Fruit fly (Drosophila melanogaster) whole organism, embryonic: Measurements from ENCODE around the gene Abl.

Experiments used
- Ada2b ChIP-seq: fragments of 200-800 bp; sonication (Bioruptor generic); IDR thresholded peaks from 2 replicates; pipeline ENCODE4 v1.3.6; 2022; ENCODE audit warnings: missing biosample characterization, missing genetic modification characterization
- Asciz ChIP-seq: fragments of 200-800 bp; sonication (Bioruptor generic); optimal IDR thresholded peaks from 2 replicates; lab custom pipeline; 2017; ENCODE audit warnings: missing biosample characterization, mild to moderate bottlenecking, missing genetic modification characterization, missing genetic modification reagents
- B-H1 ChIP-seq: fragments of 200-800 bp; sonication (Bioruptor generic); IDR thresholded peaks from 3 replicates; pipeline ENCODE4 v1.3.6; 2022; ENCODE audit warnings: missing biosample characterization, missing genetic modification characterization
- CG10959 ChIP-seq: fragments of 200-800 bp; sonication (Bioruptor generic); IDR thresholded peaks from 2 replicates; pipeline ENCODE4 v1.3.6; 2022; ENCODE audit warnings: missing biosample characterization, missing genetic modification characterization
- CG11456 ChIP-seq: fragments of 200-800 bp; sonication (Bioruptor generic); IDR thresholded peaks from 3 replicates; pipeline ENCODE4 v1.3.6; 2022; ENCODE audit warnings: missing biosample characterization, missing genetic modification characterization
- CG2199 ChIP-seq: fragments of 200-800 bp; sonication (Bioruptor generic); IDR thresholded peaks from 3 replicates; pipeline ENCODE4 v1.3.6; 2022; ENCODE audit warnings: missing biosample characterization, missing genetic modification characterization
- CG2875 ChIP-seq: fragments of 200-800 bp; sonication (Bioruptor generic); optimal IDR thresholded peaks from 2 replicates; lab custom pipeline; 2017; ENCODE audit warnings: missing biosample characterization, mild to moderate bottlenecking, missing genetic modification characterization, missing genetic modification reagents
- CG2889 ChIP-seq: fragments of 200-800 bp; sonication (Bioruptor generic); IDR thresholded peaks from 3 replicates; pipeline ENCODE4 v1.3.6; 2022; ENCODE audit warnings: missing biosample characterization, missing genetic modification characterization
- CG31441 ChIP-seq: fragments of 200-800 bp; sonication (Bioruptor generic); IDR thresholded peaks from 2 replicates; pipeline ENCODE4 v1.3.6; 2022; ENCODE audit warnings: missing biosample characterization, missing genetic modification characterization
- CG42726 ChIP-seq: fragments of 200-800 bp; sonication (Bioruptor generic); IDR thresholded peaks from 2 replicates; pipeline ENCODE4 v1.3.6; 2022; ENCODE audit warnings: missing biosample characterization, missing genetic modification characterization; ENCODE audit not compliant: partially characterized antibody
- CG4617 ChIP-seq: fragments of 200-800 bp; sonication (Bioruptor generic); optimal IDR thresholded peaks from 3 replicates; lab custom pipeline; 2016; ENCODE audit warnings: missing biosample characterization, missing genetic modification characterization, borderline replicate concordance
- CG4820 ChIP-seq: fragments of 200-800 bp; sonication (Bioruptor generic); optimal IDR thresholded peaks from 3 replicates; lab custom pipeline; 2016; ENCODE audit warnings: missing biosample characterization, missing genetic modification characterization
- CG5953 ChIP-seq: fragments of 200-800 bp; sonication (Bioruptor generic); IDR thresholded peaks from 2 replicates; pipeline ENCODE4 v1.3.6; 2022; ENCODE audit warnings: missing biosample characterization, missing genetic modification characterization
- CG7928 ChIP-seq: fragments of 200-800 bp; sonication (Bioruptor generic); optimal IDR thresholded peaks from 2 replicates; lab custom pipeline; 2017; ENCODE audit warnings: missing biosample characterization, mild to moderate bottlenecking, missing genetic modification characterization
- CG7987 ChIP-seq: fragments of 200-800 bp; sonication (Bioruptor generic); optimal IDR thresholded peaks from 2 replicates; lab custom pipeline; 2018; ENCODE audit warnings: missing biosample characterization, mild to moderate bottlenecking, missing genetic modification characterization, moderate library complexity
- CG8290 ChIP-seq, 3 experiments: fragments of 200-800 bp; sonication (Bioruptor generic); optimal IDR thresholded peaks; 2 replicates each; lab custom pipeline; 2016 to 2019; ENCODE audit warnings: missing biosample characterization in 3 of 3, missing genetic modification characterization in 3 of 3, mild to moderate bottlenecking in 2 of 3, moderate library complexity in 1 of 3
- CG9797 ChIP-seq: fragments of 200-800 bp; sonication (Bioruptor generic); optimal IDR thresholded peaks from 3 replicates; lab custom pipeline; 2018; ENCODE audit warnings: missing biosample characterization, mild to moderate bottlenecking, missing genetic modification characterization
- CG9932 ChIP-seq: fragments of 200-800 bp; sonication (Bioruptor generic); IDR thresholded peaks from 2 replicates; pipeline ENCODE4 v1.3.6; 2022; ENCODE audit warnings: missing biosample characterization, missing genetic modification characterization
- CTCF ChIP-seq: fragments of 200-800 bp; sonication (Bioruptor generic); optimal IDR thresholded peaks from 2 replicates; lab custom pipeline; 2017; ENCODE audit warnings: missing biosample characterization, mild to moderate bottlenecking, missing genetic modification characterization, moderate library complexity
- Dbx ChIP-seq: fragments of 200-800 bp; sonication (Bioruptor generic); IDR thresholded peaks from 3 replicates; pipeline ENCODE4 v1.3.6; 2022; ENCODE audit warnings: missing biosample characterization, missing genetic modification characterization
- HLHmδ ChIP-seq: fragments of 200-800 bp; sonication (Bioruptor generic); optimal IDR thresholded peaks from 2 replicates; lab custom pipeline; 2018; ENCODE audit warnings: missing biosample characterization, mild to moderate bottlenecking, missing genetic modification characterization, moderate library complexity
- MTF-1 ChIP-seq: fragments of 200-800 bp; sonication (Bioruptor generic); optimal IDR thresholded peaks from 2 replicates; lab custom pipeline; 2018; ENCODE audit warnings: missing biosample characterization, mild to moderate bottlenecking, missing genetic modification characterization, borderline replicate concordance
- Nf-YA ChIP-seq: fragments of 200-800 bp; sonication (Bioruptor generic); IDR thresholded peaks from 2 replicates; pipeline ENCODE4 v1.3.6; 2022; ENCODE audit warnings: missing biosample characterization, missing genetic modification characterization
- Poxn ChIP-seq: fragments of 200-800 bp; sonication (Bioruptor generic); IDR thresholded peaks from 2 replicates; pipeline ENCODE4 v1.3.6; 2022; ENCODE audit warnings: missing biosample characterization, missing genetic modification characterization
- Scr ChIP-seq: fragments of 200-800 bp; sonication (Bioruptor generic); IDR thresholded peaks from 2 replicates; pipeline ENCODE4 v1.3.6; 2022; ENCODE audit warnings: missing biosample characterization, missing genetic modification characterization; ENCODE audit not compliant: partially characterized antibody
- Six4 ChIP-seq: fragments of 200-800 bp; sonication (Bioruptor generic); optimal IDR thresholded peaks from 2 replicates; lab custom pipeline; 2016; ENCODE audit warnings: missing biosample characterization, missing genetic modification characterization
- Tbp ChIP-seq: fragments of >200 bp; optimal IDR thresholded peaks from 2 replicates; lab custom pipeline; 2018; ENCODE audit warnings: missing biosample characterization, missing genetic modification characterization
- Trl ChIP-seq, 3 experiments: fragments of >200 bp in 2 of 3; fragments of 200-800 bp in 1 of 3; sonication (Bioruptor generic) in 1 of 3; optimal IDR thresholded peaks; 2 replicates in 1 of 3; 3 replicates in 2 of 3; lab custom pipeline; 2016 to 2017; ENCODE audit warnings: missing biosample characterization in 1 of 3, missing genetic modification characterization in 1 of 3
- az2 ChIP-seq: fragments of 200-800 bp; sonication (Bioruptor generic); optimal IDR thresholded peaks from 3 replicates; lab custom pipeline; 2016; ENCODE audit warnings: missing biosample characterization, missing genetic modification characterization
- bab2 ChIP-seq: fragments of 200-800 bp; sonication (Bioruptor generic); optimal IDR thresholded peaks from 2 replicates; lab custom pipeline; 2016; ENCODE audit warnings: missing biosample characterization, missing genetic modification characterization
- br ChIP-seq: fragments of >200 bp; optimal IDR thresholded peaks from 2 replicates; lab custom pipeline; 2017
- dati ChIP-seq: fragments of 200-800 bp; sonication (Bioruptor generic); IDR thresholded peaks from 2 replicates; pipeline ENCODE4 v1.3.6; 2022; ENCODE audit warnings: missing biosample characterization, missing genetic modification characterization
- disco-r ChIP-seq: fragments of 200-800 bp; sonication (Bioruptor generic); optimal IDR thresholded peaks from 2 replicates; lab custom pipeline; 2016; ENCODE audit warnings: missing biosample characterization, missing genetic modification characterization
- gt ChIP-seq: fragments of 200-800 bp; sonication (Bioruptor generic); IDR thresholded peaks from 2 replicates; pipeline ENCODE4 v1.3.6; 2022; ENCODE audit warnings: missing biosample characterization, missing genetic modification characterization
- hth ChIP-seq: fragments of >200 bp; optimal IDR thresholded peaks from 2 replicates; lab custom pipeline; 2017; ENCODE audit warnings: inconsistent platforms
- inv ChIP-seq: fragments of 200-800 bp; sonication (Bioruptor generic); IDR thresholded peaks from 2 replicates; pipeline ENCODE4 v1.3.6; 2022; ENCODE audit warnings: missing biosample characterization, missing genetic modification characterization; ENCODE audit not compliant: partially characterized antibody
- jing ChIP-seq: fragments of 200-800 bp; sonication (Bioruptor generic); optimal IDR thresholded peaks from 2 replicates; lab custom pipeline; 2018; ENCODE audit warnings: missing biosample characterization, mild to moderate bottlenecking, missing genetic modification characterization
- lbe ChIP-seq: fragments of 200-800 bp; sonication (Bioruptor generic); optimal IDR thresholded peaks from 2 replicates; lab custom pipeline; 2016; ENCODE audit warnings: missing biosample characterization, mild to moderate bottlenecking, missing genetic modification characterization
- lola ChIP-seq, 3 experiments: fragments of >200 bp in 2 of 3; fragments of 200-800 bp in 1 of 3; sonication (Bioruptor generic) in 1 of 3; optimal IDR thresholded peaks; 2 replicates each; lab custom pipeline; 2017 to 2019; ENCODE audit warnings: missing biosample characterization in 3 of 3, missing genetic modification characterization in 3 of 3, mild to moderate bottlenecking in 1 of 3, moderate library complexity in 1 of 3
- mld ChIP-seq: fragments of 200-800 bp; sonication (Bioruptor generic); IDR thresholded peaks from 3 replicates; pipeline ENCODE4 v1.3.6; 2022; ENCODE audit warnings: missing biosample characterization, missing genetic modification characterization; ENCODE audit not compliant: partially characterized antibody
- nmo ChIP-seq: fragments of 200-800 bp; sonication (Bioruptor generic); optimal IDR thresholded peaks from 2 replicates; lab custom pipeline; 2018; ENCODE audit warnings: missing biosample characterization, mild to moderate bottlenecking, missing genetic modification characterization, moderate library complexity
- org-1 ChIP-seq: fragments of 200-800 bp; sonication (Bioruptor generic); optimal IDR thresholded peaks from 2 replicates; lab custom pipeline; 2017; ENCODE audit warnings: missing biosample characterization, missing genetic modification characterization
- pita ChIP-seq: fragments of 200-800 bp; sonication (Bioruptor generic); optimal IDR thresholded peaks from 2 replicates; lab custom pipeline; 2017; ENCODE audit warnings: missing biosample characterization, mild to moderate bottlenecking, missing genetic modification characterization
- pzg ChIP-seq: fragments of 200-800 bp; sonication (Bioruptor generic); optimal IDR thresholded peaks from 3 replicates; lab custom pipeline; 2018; ENCODE audit warnings: missing biosample characterization, mild to moderate bottlenecking, missing genetic modification characterization, moderate library complexity
- row ChIP-seq: fragments of 200-800 bp; sonication (Bioruptor generic); IDR thresholded peaks from 3 replicates; pipeline ENCODE4 v1.3.6; 2022; ENCODE audit warnings: missing biosample characterization, missing genetic modification characterization
- sens ChIP-seq: fragments of 200-800 bp; sonication (Bioruptor generic); peaks from one replicate; lab custom pipeline; 2016; ENCODE audit warnings: missing biosample characterization, missing genetic modification characterization
- stwl ChIP-seq: fragments of 200-800 bp; sonication (Bioruptor generic); optimal IDR thresholded peaks from 3 replicates; lab custom pipeline; 2018; ENCODE audit warnings: missing biosample characterization, mild to moderate bottlenecking, missing genetic modification characterization, moderate library complexity
- usp ChIP-seq: fragments of >200 bp; optimal IDR thresholded peaks from 2 replicates; lab custom pipeline; 2017; ENCODE audit warnings: missing biosample characterization, missing genetic modification characterization
- vnd ChIP-seq: fragments of 200-800 bp; sonication (Bioruptor generic); IDR thresholded peaks from 3 replicates; pipeline ENCODE4 v1.3.6; 2022; ENCODE audit warnings: missing biosample characterization, missing genetic modification characterization; ENCODE audit not compliant: partially characterized antibody
- wek ChIP-seq: fragments of 200-800 bp; sonication (Bioruptor generic); optimal IDR thresholded peaks from 3 replicates; lab custom pipeline; 2018; ENCODE audit warnings: missing biosample characterization, mild to moderate bottlenecking, missing genetic modification characterization, moderate library complexity
- zf30C ChIP-seq: fragments of 200-800 bp; sonication (Bioruptor generic); optimal IDR thresholded peaks from 3 replicates; lab custom pipeline; 2018; ENCODE audit warnings: missing biosample characterization, mild to moderate bottlenecking, missing genetic modification characterization

The Abl gene

DNA sequence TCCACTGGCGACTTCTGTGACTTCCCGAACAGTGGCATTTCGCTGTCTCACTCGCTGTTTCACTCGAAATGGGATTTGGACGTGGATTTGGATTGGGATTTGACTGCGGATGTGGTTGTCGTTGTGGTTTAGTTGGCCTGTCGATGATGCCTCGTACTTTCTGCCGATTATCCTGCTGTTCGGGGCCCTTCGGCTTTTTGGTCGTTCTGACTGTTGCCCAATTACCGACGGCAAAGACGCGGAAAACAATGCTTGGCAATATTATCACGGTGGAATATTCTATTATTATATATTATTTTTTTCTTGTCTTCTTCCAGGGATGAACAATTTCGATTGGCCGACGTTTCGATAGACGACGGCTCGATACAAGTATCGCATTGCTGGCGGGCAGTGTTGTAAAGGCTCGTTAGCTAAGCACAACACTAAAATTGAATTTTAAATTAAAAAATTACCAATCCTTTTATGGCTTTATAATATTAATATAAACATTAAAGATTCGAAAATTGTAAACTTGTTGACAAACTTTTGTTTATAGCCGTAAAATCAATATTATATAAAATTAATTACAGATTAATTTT, 32.5 kb downstream of the Abl start, which contains the start of gene Mo25 (continued):
- TF ChIP-seq CG4617 (peak; percentile 75), CG31441 (GFP tag; lab: Robert Waterston, UW) (peak; percentile 36; the same call in 1 of the 2 replicates), row (GFP tag; lab: Robert Waterston, UW) (peak; percentile 58; the same call in 2 of the 3 replicates), pzg (peak; percentile 80), az2 (GFP tag; lab: Kevin White, UChicago) (peak; percentile 52), CG5953 (GFP tag; lab: Robert Waterston, UW) (no peak), org-1 (GFP tag; lab: Kevin White, UChicago) (no peak), disco-r (GFP tag; lab: Kevin White, UChicago) (no peak), CG7928 (GFP tag; lab: Kevin White, UChicago) (peak; percentile 93), Dbx (GFP tag; lab: Robert Waterston, UW) (peak; percentile 74; the same call in 2 of the 3 replicates), wek (GFP tag; lab: Kevin White, UChicago) (no peak), sens (peak; percentile 2), Tbp (GFP tag; lab: Kevin White, UChicago) (no peak), vnd (GFP tag; lab: Robert Waterston, UW) (peak; percentile 60; the same call in 2 of the 3 replicates), stwl (tag; lab: Kevin White, UChicago) (peak; percentile 96), Scr (GFP tag; lab: Robert Waterston, UW) (peak; percentile 72), MTF-1 (GFP tag; lab: Kevin White, UChicago) (no peak), dati (GFP tag; lab: Robert Waterston, UW) (no peak), CG8290 (GFP tag; optimal IDR thresholded peaks at IDR 0.05; lab: Kevin White, UChicago) (no peak), CG8290 (tag; optimal IDR thresholded peaks at IDR 0.05; lab: Kevin White, UChicago) (no peak), CTCF (no peak), lbe (GFP tag; lab: Kevin White, UChicago) (peak; percentile 83), HLHmδ (GFP tag; lab: Kevin White, UChicago) (no peak), CG7987 (no peak), CG2889 (no peak), CG2199 (GFP tag; lab: Robert Waterston, UW) (no peak), Ada2b (GFP tag; lab: Robert Waterston, UW) (no peak), jing (no peak), br (lab: Kevin White, UChicago) (no peak), CG9797 (peak; percentile 47), zf30C (GFP tag; lab: Kevin White, UChicago) (no peak), Nf-YA (GFP tag; lab: Robert Waterston, UW) (no peak), CG2875 (GFP tag; lab: Kevin White, UChicago) (no peak), CG42726 (GFP tag; lab: Robert Waterston, UW) (peak; percentile 47; the same call in 1 of the 2 replicates), Trl (optimal IDR thresholded peaks at IDR 0.05; lab: Kevin White, UChicago) (no peak), Trl (GFP tag; optimal IDR thresholded peaks at IDR 0.05; lab: Kevin White, UChicago) (no peak), CG10959 (GFP tag; lab: Robert Waterston, UW) (no peak), nmo (peak; percentile 40), pita (no peak), inv (peak; percentile 60), B-H1 (GFP tag; lab: Robert Waterston, UW) (no peak), gt (GFP tag; lab: Robert Waterston, UW) (no peak), CG9932 (GFP tag; lab: Robert Waterston, UW) (peak; percentile 77), Poxn (no peak), hth (no peak), mld (GFP tag; lab: Robert Waterston, UW) (no peak; the same call in 2 of the 3 replicates), CG11456 (GFP tag; lab: Robert Waterston, UW) (no peak), Asciz (GFP tag; lab: Kevin White, UChicago) (peak; percentile 33), lola (GFP tag; optimal IDR thresholded peaks at IDR 0.05; lab: Kevin White, UChicago) (no peak), usp (GFP tag; lab: Kevin White, UChicago) (no peak), CG4820 (peak; percentile 14), bab2 (GFP tag; lab: Kevin White, UChicago) (no peak), Six4 (GFP tag; lab: Kevin White, UChicago) (no peak)
